Worm (Caenorhabditis elegans): ENCODE measurements around the gene Y105C5B.19.

- no peak for TF ChIP-seq snpc-4 (tag; optimal IDR thresholded peaks at IDR 0.05)
- TF ChIP-seq fos-1 (tag; optimal IDR thresholded peaks at IDR 0.05): no peak
- TF ChIP-seq ceh-82 (tag; optimal IDR thresholded peaks at IDR 0.05): no peak
- TF ChIP-seq nhr-11 (tag; optimal IDR thresholded peaks at IDR 0.05): no peak
- TF ChIP-seq nfya-1 (tag; optimal IDR thresholded peaks at IDR 0.05; ENCODE audit: insufficient read depth): no peak
- no peak for TF ChIP-seq nhr-23 (tag; optimal IDR thresholded peaks at IDR 0.05)
Observed at ce11 chrIV:15940811-15941210, 43.0 kb downstream of the Y105C5B.19 start.
